Worm (Caenorhabditis elegans) whole organism, L4/young adult: ENCODE measurements around the gene grd-4.

ENCODE experiments used
- W03F9.2 ChIP-seq: fragments of 150-350 bp; optimal IDR thresholded peaks from 2 replicates; lab custom pipeline; 2014; ENCODE audit warnings: missing biosample characterization, missing genetic modification characterization
- him-1 ChIP-seq: sonication (generic microtip); optimal IDR thresholded peaks from 2 replicates; lab custom pipeline; 2016; ENCODE audit warnings: missing genotype, missing genetic modification reagents, missing genetic modification characterization, missing compliant biosample characterization

DNA sequence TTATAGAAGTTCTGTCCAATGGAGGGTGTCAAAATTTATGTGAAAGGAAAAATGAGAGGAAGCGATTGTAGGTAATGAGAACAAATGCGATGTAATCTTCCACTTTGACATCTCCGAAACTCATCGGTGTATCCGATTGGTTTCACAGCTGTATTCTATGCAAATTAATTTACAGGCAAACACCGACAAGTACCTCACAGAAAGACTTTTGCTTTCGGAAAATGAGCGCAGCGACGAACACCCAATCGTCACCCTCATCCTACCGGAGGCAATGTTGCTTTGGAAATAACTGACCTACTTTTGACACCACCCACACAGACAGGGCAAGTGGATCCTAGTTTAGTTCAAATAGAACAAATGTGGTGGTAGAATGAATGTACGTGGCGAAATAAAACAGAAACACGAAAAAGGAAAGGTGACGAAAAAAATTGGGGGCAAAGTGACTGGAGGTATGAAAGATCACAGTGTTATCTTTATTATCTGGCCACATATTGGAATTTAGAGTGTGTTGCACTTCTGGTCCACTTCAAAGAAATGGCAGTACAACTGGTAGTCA lies 37.1 kb upstream of the grd-4 start:
- TF ChIP-seq W03F9.2 (tag; lab: Kevin White, UChicago) (no peak), him-1 (tag; lab: Kevin White, UChicago) (no peak)
